Worm (Caenorhabditis elegans): ENCODE results near the gene F40G9.7.
"Not testable (repeated sequence)": the region's sequence is repeated elsewhere in the genome, so short reads cannot be mapped to it uniquely, and the experiment has no call there.

F40G9.7 gene

ce11 chrIII:165390-165789, at the start of gene F40G9.7:
TSS of gene F40G9.7 (plus strand) at chrIII:165690.
- no peak for TF ChIP-seq unc-62 (GFP tag; optimal IDR thresholded peaks at IDR 0.05)

ce11 chrIII:117210-117609, 48.3 kb upstream of the F40G9.7 start, which contains the start of gene C29F9.5:
TSS of gene C29F9.5 (plus strand) at chrIII:117510.
- TF ChIP-seq unc-62 (GFP tag; optimal IDR thresholded peaks at IDR 0.05): no peak

- no peak for TF ChIP-seq unc-62 (GFP tag; optimal IDR thresholded peaks at IDR 0.05)
Measured at ce11 chrIII:117857-118256, 47.6 kb upstream of the F40G9.7 start.

ce11 chrIII:120199-120598, 45.3 kb upstream of the F40G9.7 start, which contains the start of gene pals-24:
TSS of gene pals-24 (plus strand) at chrIII:120435.
- no peak for TF ChIP-seq unc-62 (GFP tag; optimal IDR thresholded peaks at IDR 0.05)

- TF ChIP-seq unc-62 (GFP tag; optimal IDR thresholded peaks at IDR 0.05): not testable (repeated sequence)
Measured at ce11 chrIII:121983-122449, 43.5 kb upstream of the F40G9.7 start, which contains the start of gene C29F9.12. TSS of gene C29F9.12 (minus strand) at chrIII:122033.

DNA sequence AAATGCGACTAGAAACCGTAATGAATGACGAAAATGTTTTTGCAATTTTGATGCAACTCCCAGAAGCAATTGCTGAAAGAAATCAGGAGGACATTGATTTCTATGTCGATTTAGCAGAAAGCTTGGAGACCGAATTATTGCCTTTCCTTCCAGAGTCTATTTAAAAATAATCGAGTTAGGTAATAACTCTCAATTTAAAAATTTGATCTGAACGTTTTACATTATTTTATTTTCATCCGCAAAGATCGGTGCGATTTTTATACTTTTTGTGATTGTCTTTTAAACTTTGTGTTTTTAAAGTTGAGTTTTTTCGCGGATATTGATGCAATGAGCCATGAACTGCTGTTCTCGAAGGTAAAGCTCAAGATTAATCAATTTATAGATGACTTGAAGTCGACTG, 41.0 kb upstream of the F40G9.7 start, which contains the start of gene pals-23:
pals-23 (plus strand) TSS at position 301 of the 400 bp plus-strand sequence.
- TF ChIP-seq unc-62 (GFP tag; optimal IDR thresholded peaks at IDR 0.05): no peak

DNA sequence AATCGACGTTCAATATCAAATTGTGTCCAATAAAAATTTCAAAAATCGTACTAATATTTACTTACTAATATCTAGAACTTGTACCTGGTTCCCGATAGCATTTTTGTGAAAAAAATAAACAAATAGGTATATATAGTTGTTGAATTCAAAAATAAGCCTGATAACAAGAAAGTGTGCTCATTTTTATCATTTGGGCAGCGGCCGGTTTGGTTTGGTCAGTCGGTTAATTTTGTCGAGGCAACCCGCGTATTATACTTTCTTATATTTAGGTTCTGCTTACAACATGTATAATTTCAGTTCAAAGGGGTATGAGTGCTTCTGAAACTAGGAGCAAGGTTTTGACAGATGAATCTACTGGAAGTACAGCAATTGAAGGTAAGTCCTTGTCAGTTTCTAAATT, 34.8 kb upstream of the F40G9.7 start, which contains the start of the genes nhr-280 and C29F9.2:
nhr-280 (minus strand) TSS at position 101 of the 400 bp plus-strand sequence.
C29F9.2 (plus strand) TSS at position 298 of the 400 bp plus-strand sequence.
- no peak for TF ChIP-seq unc-62 (GFP tag; optimal IDR thresholded peaks at IDR 0.05)

ce11 chrIII:131627-132026, 33.9 kb upstream of the F40G9.7 start:
- no peak for TF ChIP-seq unc-62 (GFP tag; optimal IDR thresholded peaks at IDR 0.05)

DNA sequence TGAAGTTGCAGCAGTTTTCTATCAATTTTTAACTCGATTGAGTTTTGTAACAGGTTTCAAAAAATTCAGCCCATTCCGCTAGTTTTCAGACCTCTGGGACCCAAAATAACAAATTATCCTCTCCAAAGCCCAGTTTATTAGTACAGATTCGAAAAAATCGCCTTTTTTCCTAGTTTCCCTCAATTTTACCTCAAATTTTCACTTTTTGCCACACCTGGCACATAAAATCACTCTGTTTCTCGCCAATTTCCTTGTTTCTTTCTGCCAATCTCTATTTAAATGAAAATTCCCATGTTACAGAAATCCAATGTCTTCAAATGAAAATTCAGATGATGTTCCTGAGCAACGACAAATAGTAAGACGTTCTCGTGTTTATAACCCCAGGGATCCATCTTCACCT, 33.4 kb upstream of the F40G9.7 start, which contains the start of gene pals-22:
pals-22 (plus strand) TSS at position 301 of the 400 bp plus-strand sequence.
- TF ChIP-seq unc-62 (GFP tag; optimal IDR thresholded peaks at IDR 0.05): no peak

- TF ChIP-seq unc-62 (GFP tag; optimal IDR thresholded peaks at IDR 0.05): no peak
Measured at ce11 chrIII:134194-134593, 31.3 kb upstream of the F40G9.7 start, which contains the start of gene pals-25. TSS of gene pals-25 (plus strand) at chrIII:134494.

DNA sequence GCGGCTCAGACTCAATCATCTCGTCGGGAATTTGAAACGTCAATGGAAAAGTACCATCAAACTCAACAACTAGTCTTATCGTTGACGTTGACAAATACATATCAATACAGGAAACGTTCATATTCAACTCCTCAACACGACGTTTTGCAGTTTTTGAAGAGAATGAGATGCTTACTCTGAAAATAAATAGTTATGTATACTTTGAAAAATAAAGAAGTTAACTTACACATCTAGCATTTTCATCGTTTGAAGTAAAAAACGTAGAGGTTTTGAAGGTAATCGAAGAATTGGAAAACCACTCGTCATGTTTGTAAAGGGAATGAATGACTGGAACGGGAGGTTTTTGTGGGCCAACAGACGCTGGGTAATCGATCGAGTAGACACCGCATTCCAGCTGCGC, 24.6 kb upstream of the F40G9.7 start, which contains the start of gene fbxb-81:
fbxb-81 (minus strand) TSS at position 314 of the 400 bp plus-strand sequence.
- TF ChIP-seq unc-62 (GFP tag; optimal IDR thresholded peaks at IDR 0.05): no peak

ce11 chrIII:143121-143520, 22.4 kb upstream of the F40G9.7 start, which contains the start of gene fbxb-82:
TSS of gene fbxb-82 (minus strand) at chrIII:143221.
- no peak for TF ChIP-seq unc-62 (GFP tag; optimal IDR thresholded peaks at IDR 0.05)

ce11 chrIII:145078-145477, 20.4 kb upstream of the F40G9.7 start, which contains the start of the genes T17A3.12 and fbxb-83:
TSS of gene T17A3.12 (minus strand) at chrIII:145178.
TSS of gene fbxb-83 (minus strand) at chrIII:145211.
- no peak for TF ChIP-seq unc-62 (GFP tag; optimal IDR thresholded peaks at IDR 0.05)

DNA sequence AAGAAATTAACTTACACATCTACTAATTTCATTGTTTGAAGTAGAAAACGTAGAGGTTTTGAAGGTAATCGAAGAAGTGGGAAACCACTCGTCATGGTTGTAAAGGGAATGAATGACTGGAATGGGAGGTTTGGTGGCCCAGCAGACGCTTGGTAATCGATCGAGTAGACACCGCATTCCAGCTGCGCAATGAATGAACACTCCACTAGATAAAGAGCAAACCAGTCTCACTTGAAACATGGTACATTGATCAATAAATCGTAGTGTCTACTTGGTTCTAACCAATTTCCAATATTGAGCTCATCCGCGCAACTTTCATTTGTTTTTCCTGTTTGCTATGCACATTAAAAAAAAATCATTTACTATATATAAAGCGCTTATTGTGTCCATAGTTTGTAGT, 19.1 kb upstream of the F40G9.7 start, which contains the start of gene fbxb-84:
fbxb-84 (minus strand) TSS at position 101 of the 400 bp plus-strand sequence.
- no peak for TF ChIP-seq unc-62 (GFP tag; optimal IDR thresholded peaks at IDR 0.05)

DNA sequence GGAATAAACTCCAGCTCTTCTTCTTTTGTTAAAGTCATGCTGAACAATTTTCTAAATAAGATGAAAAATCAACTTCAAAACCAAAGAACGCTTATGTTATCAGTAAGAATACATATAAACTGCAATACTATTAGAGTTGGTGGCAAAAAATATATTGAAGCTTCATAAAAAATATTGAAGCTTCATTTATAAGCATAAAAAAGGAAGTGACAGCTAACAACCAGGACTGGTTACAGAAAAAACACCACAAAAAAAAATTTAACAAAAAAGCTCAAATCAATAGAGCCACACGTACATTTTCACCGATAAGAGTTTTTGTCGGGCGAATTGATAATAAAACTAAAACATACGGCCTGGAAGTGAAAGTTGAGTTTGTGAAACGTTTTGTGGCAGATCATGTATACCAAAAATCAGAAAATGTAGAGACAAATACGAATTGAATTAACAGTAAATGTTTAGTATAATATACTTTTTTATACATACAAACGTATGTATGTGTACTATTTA, 17.9 kb upstream of the F40G9.7 start, which contains the start of gene sqst-5:
sqst-5 (minus strand) TSS at position 51 of the 507 bp plus-strand sequence.
- TF ChIP-seq unc-62 (GFP tag; optimal IDR thresholded peaks at IDR 0.05): no peak

DNA sequence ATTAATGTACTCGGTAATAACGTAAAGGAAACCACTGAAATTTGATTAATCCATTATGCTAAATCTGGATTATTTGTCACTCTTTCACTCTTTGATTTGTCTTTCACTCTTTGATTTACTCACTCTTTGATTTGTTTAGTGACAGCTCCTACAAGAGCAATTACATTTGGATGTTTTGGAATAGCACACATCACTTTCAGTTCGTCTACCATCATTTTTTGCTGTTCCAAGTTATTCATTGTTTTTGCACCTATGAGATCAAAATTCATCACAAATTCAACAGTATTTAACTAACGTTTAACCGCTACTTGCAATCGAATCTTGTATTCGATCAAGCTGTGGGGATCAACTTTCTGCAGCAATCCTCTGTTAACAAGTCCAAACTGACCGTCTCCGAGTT, 16.4 kb upstream of the F40G9.7 start:
- no peak for TF ChIP-seq unc-62 (GFP tag; optimal IDR thresholded peaks at IDR 0.05)

- TF ChIP-seq unc-62 (GFP tag; optimal IDR thresholded peaks at IDR 0.05): no peak
Measured at ce11 chrIII:151084-151483, 14.4 kb upstream of the F40G9.7 start.

Measured in whole organism, dauer.